Fruit fly (Drosophila melanogaster) whole organism, embryonic: ENCODE measurements around the gene TMEM216.

ENCODE experiments used
- Aef1 ChIP-seq: fragments of 200-800 bp; sonication (Bioruptor generic); IDR thresholded peaks from 3 replicates; pipeline ENCODE4 v1.3.6; 2022; ENCODE audit warnings: missing biosample characterization, missing genetic modification characterization
- CG12299 ChIP-seq: fragments of 200-800 bp; sonication (Bioruptor generic); optimal IDR thresholded peaks from 2 replicates; lab custom pipeline; 2018; ENCODE audit warnings: missing biosample characterization, mild to moderate bottlenecking, missing genetic modification characterization
- CG1233 ChIP-seq: fragments of 200-800 bp; sonication (Bioruptor generic); optimal IDR thresholded peaks from 4 replicates; lab custom pipeline; 2018; ENCODE audit warnings: missing biosample characterization, mild to moderate bottlenecking, missing genetic modification characterization
- CG15269 ChIP-seq: fragments of 200-800 bp; sonication (Bioruptor generic); optimal IDR thresholded peaks from 2 replicates; lab custom pipeline; 2018; ENCODE audit warnings: missing biosample characterization, mild to moderate bottlenecking, missing genetic modification characterization, moderate library complexity
- CG15696 ChIP-seq: fragments of 200-800 bp; sonication (Bioruptor generic); optimal IDR thresholded peaks from 2 replicates; lab custom pipeline; 2019; ENCODE audit warnings: missing biosample characterization, mild to moderate bottlenecking, missing genetic modification characterization, moderate library complexity
- CG17186 ChIP-seq: fragments of 200-800 bp; sonication (Bioruptor generic); optimal IDR thresholded peaks from 3 replicates; lab custom pipeline; 2017; ENCODE audit warnings: missing biosample characterization, missing genetic modification reagents, missing genetic modification characterization
- CG17829 ChIP-seq: fragments of 200-800 bp; optimal IDR thresholded peaks from 2 replicates; lab custom pipeline; 2019; ENCODE audit warnings: missing biosample characterization, mild to moderate bottlenecking, missing genetic modification characterization, moderate library complexity
- CG17912 ChIP-seq: fragments of 200-800 bp; sonication (Bioruptor generic); optimal IDR thresholded peaks from 2 replicates; lab custom pipeline; 2018; ENCODE audit warnings: missing biosample characterization, mild to moderate bottlenecking, missing genetic modification characterization
- CG2116 ChIP-seq: fragments of 200-800 bp; sonication (Bioruptor generic); optimal IDR thresholded peaks from 3 replicates; lab custom pipeline; 2018; ENCODE audit warnings: missing biosample characterization, mild to moderate bottlenecking, missing genetic modification characterization
- CG31388 ChIP-seq: fragments of 200-800 bp; sonication (Bioruptor generic); optimal IDR thresholded peaks from 2 replicates; lab custom pipeline; 2016; ENCODE audit warnings: missing biosample characterization, missing genetic modification characterization
- CG32532 ChIP-seq: fragments of 200-800 bp; sonication (Bioruptor generic); IDR thresholded peaks from 2 replicates; pipeline ENCODE4 v1.3.6; 2022; ENCODE audit warnings: missing biosample characterization, missing genetic modification characterization
- CG32767 ChIP-seq: fragments of 200-800 bp; sonication (Bioruptor generic); IDR thresholded peaks from 2 replicates; pipeline ENCODE4 v1.3.6; 2022; ENCODE audit warnings: missing biosample characterization, missing genetic modification characterization
- CG33213 ChIP-seq: fragments of 200-800 bp; sonication (Bioruptor generic); optimal IDR thresholded peaks from 3 replicates; lab custom pipeline; 2016; ENCODE audit warnings: missing biosample characterization, missing genetic modification characterization
- CG34224 ChIP-seq: fragments of 200-800 bp; sonication (Bioruptor generic); IDR thresholded peaks from 3 replicates; pipeline ENCODE4 v1.3.6; 2022; ENCODE audit warnings: missing biosample characterization, missing genetic modification characterization; ENCODE audit not compliant: partially characterized antibody
- CG34422 ChIP-seq: fragments of 200-800 bp; sonication (Bioruptor generic); IDR thresholded peaks from 3 replicates; pipeline ENCODE4 v1.3.6; 2022; ENCODE audit warnings: missing biosample characterization, missing genetic modification characterization
- CG3995 ChIP-seq: fragments of 200-800 bp; sonication (Bioruptor generic); optimal IDR thresholded peaks from 3 replicates; lab custom pipeline; 2016; ENCODE audit warnings: missing biosample characterization, missing genetic modification characterization
- CG5180 ChIP-seq: fragments of 200-800 bp; sonication (Bioruptor generic); optimal IDR thresholded peaks from 3 replicates; lab custom pipeline; 2017; ENCODE audit warnings: missing biosample characterization, missing genetic modification characterization, mild to moderate bottlenecking, moderate library complexity, missing genetic modification reagents
- CG5953 ChIP-seq: fragments of 200-800 bp; sonication (Bioruptor generic); IDR thresholded peaks from 2 replicates; pipeline ENCODE4 v1.3.6; 2022; ENCODE audit warnings: missing biosample characterization, missing genetic modification characterization
- CG8281 ChIP-seq: fragments of 200-800 bp; sonication (Bioruptor generic); optimal IDR thresholded peaks from 2 replicates; lab custom pipeline; 2018; ENCODE audit warnings: missing biosample characterization, mild to moderate bottlenecking, missing genetic modification characterization, moderate library complexity
- CG8359 ChIP-seq: fragments of 200-800 bp; sonication (Bioruptor generic); optimal IDR thresholded peaks from 2 replicates; lab custom pipeline; 2017; ENCODE audit warnings: missing biosample characterization, mild to moderate bottlenecking, missing genetic modification characterization, borderline replicate concordance
- CG8765 ChIP-seq: fragments of 200-800 bp; sonication (Bioruptor generic); IDR thresholded peaks from 2 replicates; pipeline ENCODE4 v1.3.6; 2022; ENCODE audit warnings: missing biosample characterization, missing genetic modification characterization
- CG9876 ChIP-seq: fragments of 200-800 bp; sonication (Bioruptor generic); optimal IDR thresholded peaks from 2 replicates; lab custom pipeline; 2016; ENCODE audit warnings: missing biosample characterization, missing genetic modification characterization
- Camta ChIP-seq: fragments of 200-800 bp; sonication (Bioruptor generic); optimal IDR thresholded peaks from 2 replicates; lab custom pipeline; 2016; ENCODE audit warnings: missing biosample characterization, missing genetic modification characterization
- D19A ChIP-seq: fragments of 200-800 bp; optimal IDR thresholded peaks from 3 replicates; lab custom pipeline; 2019; ENCODE audit warnings: missing biosample characterization, mild to moderate bottlenecking, missing genetic modification characterization, moderate library complexity
- Deaf1 ChIP-seq: fragments of 200-800 bp; optimal IDR thresholded peaks from 3 replicates; lab custom pipeline; 2019; ENCODE audit warnings: missing biosample characterization, mild to moderate bottlenecking, missing genetic modification characterization, moderate library complexity
- H15 ChIP-seq: fragments of 200-800 bp; sonication (Bioruptor generic); IDR thresholded peaks from 3 replicates; pipeline ENCODE4 v1.3.6; 2022; ENCODE audit warnings: missing biosample characterization, missing genetic modification characterization
- HLH54F ChIP-seq: fragments of 200-800 bp; sonication (Bioruptor generic); optimal IDR thresholded peaks from 3 replicates; lab custom pipeline; 2016; ENCODE audit warnings: missing biosample characterization, missing genetic modification characterization
- Max ChIP-seq: fragments of 200-800 bp; sonication (Bioruptor generic); optimal IDR thresholded peaks from 2 replicates; lab custom pipeline; 2016; ENCODE audit warnings: missing biosample characterization, mild to moderate bottlenecking, missing genetic modification characterization
- Med ChIP-seq: fragments of 200-800 bp; sonication (Bioruptor generic); peaks from one replicate; lab custom pipeline; 2016; ENCODE audit warnings: missing biosample characterization, missing genetic modification characterization, mild to moderate bottlenecking, inconsistent platforms, moderate library complexity
- Neu2 ChIP-seq: fragments of 200-800 bp; sonication (Bioruptor generic); optimal IDR thresholded peaks from 3 replicates; lab custom pipeline; 2016; ENCODE audit warnings: missing biosample characterization, missing genetic modification characterization, borderline replicate concordance
- Spps ChIP-seq: fragments of 200-800 bp; sonication (Bioruptor generic); optimal IDR thresholded peaks from 2 replicates; lab custom pipeline; 2018; ENCODE audit warnings: missing biosample characterization, mild to moderate bottlenecking, missing genetic modification characterization
- Usf ChIP-seq: fragments of 200-800 bp; sonication (Bioruptor generic); optimal IDR thresholded peaks from 2 replicates; lab custom pipeline; 2017; ENCODE audit warnings: missing genotype, missing biosample characterization, missing genetic modification characterization
- aop ChIP-seq: fragments of 200-800 bp; sonication (Bioruptor generic); IDR thresholded peaks from 2 replicates; pipeline ENCODE4 v1.3.6; 2022; ENCODE audit warnings: missing biosample characterization, missing genetic modification characterization
- ara ChIP-seq: fragments of 200-800 bp; sonication (Bioruptor generic); IDR thresholded peaks from 2 replicates; pipeline ENCODE4 v1.3.6; 2022; ENCODE audit warnings: missing biosample characterization, missing genetic modification characterization
- bbx ChIP-seq: fragments of 200-800 bp; sonication (Bioruptor generic); IDR thresholded peaks from 2 replicates; pipeline ENCODE4 v1.3.6; 2022; ENCODE audit warnings: missing biosample characterization, missing genetic modification characterization; ENCODE audit not compliant: partially characterized antibody
- cato ChIP-seq: fragments of 200-800 bp; sonication (Bioruptor generic); optimal IDR thresholded peaks from 2 replicates; lab custom pipeline; 2016; ENCODE audit warnings: missing biosample characterization, missing genetic modification characterization, borderline replicate concordance
- chinmo ChIP-seq: fragments of 200-800 bp; sonication (Bioruptor generic); IDR thresholded peaks from 4 replicates; pipeline ENCODE4 v1.3.6; 2022; ENCODE audit warnings: missing biosample characterization, missing genetic modification characterization; ENCODE audit not compliant: partially characterized antibody
- crp ChIP-seq, 2 experiments: fragments of 200-800 bp; sonication (Bioruptor generic); optimal IDR thresholded peaks; 2 replicates in 1 of 2; 3 replicates in 1 of 2; lab custom pipeline; 2017; ENCODE audit warnings: missing biosample characterization in 2 of 2, missing genetic modification characterization in 2 of 2, mild to moderate bottlenecking in 1 of 2, moderate library complexity in 1 of 2
- en ChIP-seq: fragments of 200-800 bp; sonication (Bioruptor generic); optimal IDR thresholded peaks from 2 replicates; lab custom pipeline; 2016; ENCODE audit warnings: missing biosample characterization, missing genetic modification characterization
- klu ChIP-seq: fragments of 200-800 bp; sonication (Bioruptor generic); IDR thresholded peaks from 2 replicates; pipeline ENCODE4 v1.3.6; 2022; ENCODE audit warnings: missing biosample characterization, missing genetic modification characterization
- nau ChIP-seq: fragments of 200-800 bp; sonication (Bioruptor generic); optimal IDR thresholded peaks from 3 replicates; lab custom pipeline; 2017; ENCODE audit warnings: missing biosample characterization, mild to moderate bottlenecking, missing genetic modification characterization, missing genetic modification reagents
- pan ChIP-seq, 4 experiments: fragments of >200 bp in 3 of 4; fragments of 200-800 bp in 1 of 4; sonication (Bioruptor generic) in 1 of 4; optimal IDR thresholded peaks in 3 of 4; IDR thresholded peaks in 1 of 4; 2 replicates each; pipeline versions ENCODE4 v1.3.6 to Lab custom; 2017 to 2022; ENCODE audit warnings: missing biosample characterization in 2 of 4, missing genetic modification characterization in 2 of 4, mixed read lengths in 1 of 4
- peb ChIP-seq: fragments of 200-800 bp; sonication (Bioruptor generic); IDR thresholded peaks from 2 replicates; pipeline ENCODE4 v1.3.6; 2022; ENCODE audit warnings: missing biosample characterization, missing genetic modification characterization
- pfk ChIP-seq: fragments of 200-800 bp; sonication (Bioruptor generic); optimal IDR thresholded peaks from 2 replicates; lab custom pipeline; 2018; ENCODE audit warnings: missing biosample characterization, mild to moderate bottlenecking, missing genetic modification characterization, moderate library complexity
- ranshi ChIP-seq: fragments of 200-800 bp; sonication (Bioruptor generic); IDR thresholded peaks from 2 replicates; pipeline ENCODE4 v1.3.6; 2022; ENCODE audit warnings: missing biosample characterization, missing genetic modification characterization
- schlank ChIP-seq: fragments of 200-800 bp; sonication (Bioruptor generic); optimal IDR thresholded peaks from 2 replicates; lab custom pipeline; 2018; ENCODE audit warnings: missing biosample characterization, mild to moderate bottlenecking, missing genetic modification characterization
- stwl ChIP-seq: fragments of 200-800 bp; sonication (Bioruptor generic); optimal IDR thresholded peaks from 3 replicates; lab custom pipeline; 2018; ENCODE audit warnings: missing biosample characterization, mild to moderate bottlenecking, missing genetic modification characterization, moderate library complexity
- tll ChIP-seq, 2 experiments: fragments of 200-800 bp in 1 of 2; fragments of >200 bp in 1 of 2; sonication (Bioruptor generic) in 1 of 2; optimal IDR thresholded peaks; 2 replicates each; lab custom pipeline; 2017 to 2019; ENCODE audit warnings: missing biosample characterization in 2 of 2, missing genetic modification characterization in 2 of 2, mild to moderate bottlenecking in 1 of 2, moderate library complexity in 1 of 2
- zen2 ChIP-seq: fragments of 200-800 bp; sonication (Bioruptor generic); IDR thresholded peaks from 3 replicates; pipeline ENCODE4 v1.3.6; 2022; ENCODE audit warnings: missing biosample characterization, missing genetic modification characterization; ENCODE audit not compliant: partially characterized antibody

TMEM216 gene

dm6 chr3R:8746354-8746753 lies 30.3 kb downstream of the TMEM216 start (continued):
- TF ChIP-seq chinmo (GFP tag; lab: Robert Waterston, UW) (no peak), pan (optimal IDR thresholded peaks at IDR 0.05; lab: Kevin White, UChicago) (no peak), pan (GFP tag; optimal IDR thresholded peaks at IDR 0.05 in 1 of 2, IDR thresholded peaks at IDR 0.05 in 1 of 2) (peak in 1 of 2 experiments; percentile 63), CG8359 (no peak), ara (GFP tag; lab: Robert Waterston, UW) (peak; percentile 56; the same call in 1 of the 2 replicates), Deaf1 (tag; lab: Kevin White, UChicago) (peak; percentile 27), CG32767 (GFP tag; lab: Robert Waterston, UW) (no peak), aop (no peak), stwl (tag; lab: Kevin White, UChicago) (peak; percentile 15), D19A (peak; percentile 69), CG31388 (GFP tag; lab: Kevin White, UChicago) (no peak), CG9876 (no peak), CG8281 (tag; lab: Kevin White, UChicago) (peak; percentile 21), tll (GFP tag; optimal IDR thresholded peaks at IDR 0.05; lab: Kevin White, UChicago) (no peak), CG34224 (GFP tag; lab: Robert Waterston, UW) (no peak), Neu2 (no peak), CG2116 (GFP tag; lab: Kevin White, UChicago) (peak; percentile 13), CG17912 (GFP tag; lab: Kevin White, UChicago) (no peak), H15 (peak; percentile 36; the same call in 1 of the 3 replicates), CG3995 (GFP tag; lab: Kevin White, UChicago) (no peak), cato (GFP tag; lab: Kevin White, UChicago) (no peak), Camta (peak; percentile 45), CG1233 (GFP tag; lab: Kevin White, UChicago) (peak; percentile 6), CG5180 (peak; percentile 27), CG17186 (GFP tag; lab: Kevin White, UChicago) (no peak), klu (GFP tag; lab: Robert Waterston, UW) (0 out of 2 replicates have a peak, but pooled peaks have one; percentile 33), Max (GFP tag; lab: Kevin White, UChicago) (peak; percentile 65), schlank (tag; lab: Kevin White, UChicago) (no peak), Aef1 (GFP tag; lab: Robert Waterston, UW) (no peak), en (GFP tag; lab: Kevin White, UChicago) (no peak), CG15696 (peak; percentile 54), CG5953 (no peak; the same call in 1 of the 2 replicates), zen2 (GFP tag; lab: Robert Waterston, UW) (no peak), CG34422 (GFP tag; lab: Robert Waterston, UW) (peak; percentile 56; the same call in 2 of the 3 replicates), CG33213 (GFP tag; lab: Kevin White, UChicago) (no peak), ranshi (peak; percentile 69), nau (GFP tag; lab: Kevin White, UChicago) (no peak), pfk (GFP tag; lab: Kevin White, UChicago) (no peak), Med (peak; percentile 70), CG8765 (GFP tag; lab: Robert Waterston, UW) (peak; percentile 63), CG15269 (tag; lab: Kevin White, UChicago) (peak; percentile 43), peb (GFP tag; lab: Robert Waterston, UW) (no peak), CG12299 (tag; lab: Kevin White, UChicago) (peak; percentile 30), CG32532 (peak; percentile 40; the same call in 1 of the 2 replicates), HLH54F (no peak), Spps (tag; lab: Kevin White, UChicago) (peak; percentile 64), Usf (GFP tag; lab: Kevin White, UChicago) (no peak), CG17829 (tag; lab: Kevin White, UChicago) (peak; percentile 78), crp (GFP tag; optimal IDR thresholded peaks at IDR 0.05; lab: Kevin White, UChicago) (no peak), bbx (GFP tag; lab: Robert Waterston, UW) (no peak)
